Fruit fly (Drosophila melanogaster): ENCODE measurements around the gene CG14106.

CG14106 gene

DNA sequence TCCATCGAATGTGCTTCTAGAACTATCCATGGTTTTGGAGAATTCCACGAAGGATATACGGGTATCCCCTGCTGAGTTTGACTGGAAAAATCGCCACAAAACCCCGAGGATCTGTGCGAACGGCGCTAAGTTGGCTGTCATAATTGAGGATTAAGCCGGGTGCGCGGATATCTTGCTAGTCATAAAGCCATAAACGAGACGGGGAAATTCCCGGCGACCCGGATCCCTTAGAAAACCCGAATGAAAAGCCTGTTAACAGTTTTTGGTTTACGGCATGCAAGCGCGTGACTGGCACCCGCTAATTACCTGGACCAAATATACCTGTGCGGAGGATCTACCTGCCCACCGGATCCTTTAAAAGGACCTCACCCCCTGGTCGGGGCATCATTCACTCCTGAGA, 47.3 kb downstream of the CG14106 start, which contains the start of gene SNCF:
Gene SNCF, plus strand, starts transcription at position 382 of the 400 bp plus-strand sequence.
- TF ChIP-seq CG2202 (tag; optimal IDR thresholded peaks at IDR 0.05) (no peak), B-H2 (GFP tag; optimal IDR thresholded peaks at IDR 0.05) (no peak), CG17568 (GFP tag; optimal IDR thresholded peaks at IDR 0.05) (no peak), mirr (GFP tag; optimal IDR thresholded peaks at IDR 0.05) (no peak), fd64A (GFP tag; optimal IDR thresholded peaks at IDR 0.05) (no peak), CG15479 (GFP tag; optimal IDR thresholded peaks at IDR 0.05) (peak; percentile 49), wdn (GFP tag; IDR thresholded peaks at IDR 0.05) (no peak), E2f1 (GFP tag; IDR thresholded peaks at IDR 0.05) (no peak), CG7271 (tag; optimal IDR thresholded peaks at IDR 0.05) (peak; percentile 70), CG14667 (GFP tag; IDR thresholded peaks at IDR 0.05) (no peak), inv (GFP tag; IDR thresholded peaks at IDR 0.05; ENCODE audit: partially characterized antibody) (no peak), Mad (GFP tag; optimal IDR thresholded peaks at IDR 0.05) (no peak), twi (tag; optimal IDR thresholded peaks at IDR 0.05) (peak; percentile 54), exex (tag; optimal IDR thresholded peaks at IDR 0.05) (no peak), gfzf (GFP tag; optimal IDR thresholded peaks at IDR 0.05) (no peak), run (tag; optimal IDR thresholded peaks at IDR 0.05) (no peak), CG34224 (GFP tag; IDR thresholded peaks at IDR 0.05; ENCODE audit: partially characterized antibody) (no peak), nom (GFP tag; optimal IDR thresholded peaks at IDR 0.05) (no peak), Spps (tag; optimal IDR thresholded peaks at IDR 0.05) (no peak), usp (GFP tag; optimal IDR thresholded peaks at IDR 0.05) (no peak), zen (tag; optimal IDR thresholded peaks at IDR 0.05) (peak; percentile 98), CG10543 (GFP tag; optimal IDR thresholded peaks at IDR 0.05) (no peak), CG34376 (GFP tag; optimal IDR thresholded peaks at IDR 0.05) (no peak), tll (GFP tag; optimal IDR thresholded peaks at IDR 0.05) (peak in 1 of 2 experiments; percentile 87), cad (GFP tag; optimal IDR thresholded peaks at IDR 0.05) (peak; percentile 99), MBD-R2 (GFP tag; IDR thresholded peaks at IDR 0.05) (no peak), ATbp (GFP tag; optimal IDR thresholded peaks at IDR 0.05) (no peak), Six4 (GFP tag; optimal IDR thresholded peaks at IDR 0.05) (no peak), CG11398 (GFP tag; optimal IDR thresholded peaks at IDR 0.05) (no peak), Adf1 (GFP tag; IDR thresholded peaks at IDR 0.05) (no peak)

DNA sequence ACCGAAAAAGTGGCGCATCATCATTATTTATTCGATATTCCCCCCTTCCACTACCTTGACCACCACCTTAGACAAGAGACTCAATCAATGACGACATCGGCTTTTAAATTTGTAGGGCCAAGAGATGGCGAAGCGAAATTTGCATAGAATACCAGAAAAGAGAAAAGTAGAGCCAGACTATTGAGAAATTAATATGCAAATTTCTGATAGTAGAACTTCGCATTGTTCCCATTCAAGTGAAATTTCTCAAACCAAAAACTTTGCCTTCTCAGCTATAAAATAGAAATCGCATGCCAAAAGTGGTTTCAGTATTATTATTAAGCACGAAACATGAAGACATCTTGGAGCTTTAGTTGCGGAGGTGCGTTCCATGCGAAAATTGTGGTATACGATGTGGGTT, 47.8 kb downstream of the CG14106 start, which contains the start of gene CG14111:
Gene CG14111, plus strand, starts transcription at position 301 of the 400 bp plus-strand sequence.
- TF ChIP-seq CG17385 (GFP tag; optimal IDR thresholded peaks at IDR 0.05) (no peak), ttk (GFP tag; IDR thresholded peaks at IDR 0.05) (no peak), Ets65A (GFP tag) (peak; percentile 0), her (GFP tag; optimal IDR thresholded peaks at IDR 0.05) (no peak), CG4854 (GFP tag; optimal IDR thresholded peaks at IDR 0.05) (no peak)
